Fruit fly (Drosophila melanogaster) whole organism, embryonic: ENCODE measurements around the gene CG10324.
A peak's percentile ranks its signal among the peaks of the same experiment; 100 is the strongest.

Source experiments
- Asciz ChIP-seq: fragments of 200-800 bp; sonication (Bioruptor generic); optimal IDR thresholded peaks from 2 replicates; lab custom pipeline; 2017; ENCODE audit warnings: missing biosample characterization, mild to moderate bottlenecking, missing genetic modification characterization, missing genetic modification reagents
- Atf6 ChIP-seq: fragments of 200-800 bp; sonication (Bioruptor generic); IDR thresholded peaks from 2 replicates; pipeline ENCODE4 v1.3.6; 2022; ENCODE audit warnings: missing biosample characterization, missing genetic modification characterization
- CG10147 ChIP-seq: fragments of 200-800 bp; sonication (Bioruptor generic); optimal IDR thresholded peaks from 2 replicates; lab custom pipeline; 2019; ENCODE audit warnings: missing biosample characterization, mild to moderate bottlenecking, missing genetic modification characterization, moderate library complexity
- CG11247 ChIP-seq: fragments of 200-800 bp; sonication (Bioruptor generic); IDR thresholded peaks from 2 replicates; pipeline ENCODE4 v1.3.6; 2022; ENCODE audit warnings: missing biosample characterization, missing genetic modification characterization
- CG12155 ChIP-seq: fragments of 200-800 bp; sonication (Bioruptor generic); optimal IDR thresholded peaks from 3 replicates; lab custom pipeline; 2016; ENCODE audit warnings: missing biosample characterization, missing genetic modification characterization
- CG12659 ChIP-seq: fragments of 200-800 bp; sonication (Bioruptor generic); optimal IDR thresholded peaks from 3 replicates; lab custom pipeline; 2017; ENCODE audit warnings: mild to moderate bottlenecking, missing biosample characterization, missing genetic modification reagents, missing genetic modification characterization
- CG13287 ChIP-seq: fragments of 200-800 bp; sonication (Bioruptor generic); IDR thresholded peaks from 2 replicates; pipeline ENCODE4 v1.3.6; 2022; ENCODE audit warnings: missing biosample characterization, missing genetic modification characterization; ENCODE audit not compliant: partially characterized antibody
- CG13296 ChIP-seq: fragments of 200-800 bp; sonication (Bioruptor generic); optimal IDR thresholded peaks from 3 replicates; lab custom pipeline; 2018; ENCODE audit warnings: missing biosample characterization, mild to moderate bottlenecking, missing genetic modification characterization
- CG18262 ChIP-seq: fragments of 200-800 bp; optimal IDR thresholded peaks from 3 replicates; lab custom pipeline; 2019; ENCODE audit warnings: missing biosample characterization, mild to moderate bottlenecking, missing genetic modification characterization, moderate library complexity
- CG2129 ChIP-seq: fragments of 200-800 bp; sonication (Bioruptor generic); IDR thresholded peaks from 2 replicates; pipeline ENCODE4 v1.3.6; 2022; ENCODE audit warnings: missing biosample characterization, missing genetic modification characterization; ENCODE audit not compliant: partially characterized antibody
- CG31441 ChIP-seq: fragments of 200-800 bp; sonication (Bioruptor generic); IDR thresholded peaks from 2 replicates; pipeline ENCODE4 v1.3.6; 2022; ENCODE audit warnings: missing biosample characterization, missing genetic modification characterization
- CG32772 ChIP-seq: fragments of 200-800 bp; sonication (Bioruptor generic); IDR thresholded peaks from 2 replicates; pipeline ENCODE4 v1.3.6; 2022; ENCODE audit warnings: missing biosample characterization, missing genetic modification characterization
- CG3847 ChIP-seq: fragments of 200-800 bp; sonication (Bioruptor generic); IDR thresholded peaks from 2 replicates; pipeline ENCODE4 v1.3.6; 2022; ENCODE audit warnings: missing biosample characterization, missing genetic modification characterization
- CG3995 ChIP-seq: fragments of 200-800 bp; sonication (Bioruptor generic); optimal IDR thresholded peaks from 3 replicates; lab custom pipeline; 2016; ENCODE audit warnings: missing biosample characterization, missing genetic modification characterization
- CG4360 ChIP-seq: fragments of 200-800 bp; sonication (Bioruptor generic); IDR thresholded peaks from 2 replicates; pipeline ENCODE4 v1.3.6; 2022; ENCODE audit warnings: missing biosample characterization, missing genetic modification characterization
- CG6272 ChIP-seq: fragments of 200-800 bp; sonication (Bioruptor generic); IDR thresholded peaks from 2 replicates; pipeline ENCODE4 v1.3.6; 2022; ENCODE audit warnings: missing biosample characterization, missing genetic modification characterization
- CG8359 ChIP-seq: fragments of 200-800 bp; sonication (Bioruptor generic); optimal IDR thresholded peaks from 2 replicates; lab custom pipeline; 2017; ENCODE audit warnings: missing biosample characterization, mild to moderate bottlenecking, missing genetic modification characterization, borderline replicate concordance
- CG8478 ChIP-seq: fragments of >200 bp; optimal IDR thresholded peaks from 2 replicates; lab custom pipeline; 2018
- CG9609 ChIP-seq: fragments of 200-800 bp; sonication (Bioruptor generic); optimal IDR thresholded peaks from 3 replicates; lab custom pipeline; 2016; ENCODE audit warnings: missing biosample characterization, missing genetic modification characterization
- CkIIα-i1 ChIP-seq: fragments of 200-800 bp; sonication (Bioruptor generic); IDR thresholded peaks from 2 replicates; pipeline ENCODE4 v1.3.6; 2022; ENCODE audit warnings: missing biosample characterization, missing genetic modification characterization
- Ets65A ChIP-seq: fragments of 200-800 bp; sonication (Bioruptor generic); peaks from one replicate; lab custom pipeline; 2016; ENCODE audit warnings: missing biosample characterization, missing genetic modification characterization
- Fer1 ChIP-seq: fragments of 200-800 bp; sonication (Bioruptor generic); optimal IDR thresholded peaks from 2 replicates; lab custom pipeline; 2017; ENCODE audit warnings: missing biosample characterization, mild to moderate bottlenecking, missing genetic modification characterization
- HmgZ ChIP-seq: fragments of 200-800 bp; sonication (Bioruptor generic); optimal IDR thresholded peaks from 2 replicates; lab custom pipeline; 2018; ENCODE audit warnings: missing biosample characterization, mild to moderate bottlenecking, missing genetic modification characterization
- Hmx ChIP-seq: fragments of 200-800 bp; sonication (Bioruptor generic); optimal IDR thresholded peaks from 2 replicates; lab custom pipeline; 2016; ENCODE audit warnings: missing biosample characterization, missing genetic modification characterization
- Hr3 ChIP-seq: fragments of 200-800 bp; sonication (Bioruptor generic); optimal IDR thresholded peaks from 3 replicates; lab custom pipeline; 2016; ENCODE audit warnings: missing biosample characterization, missing genetic modification characterization
- Kr ChIP-seq: fragments of 200-800 bp; sonication (Bioruptor generic); optimal IDR thresholded peaks from 2 replicates; lab custom pipeline; 2017; ENCODE audit warnings: missing biosample characterization, mild to moderate bottlenecking, missing genetic modification characterization
- Max ChIP-seq: fragments of 200-800 bp; sonication (Bioruptor generic); optimal IDR thresholded peaks from 2 replicates; lab custom pipeline; 2016; ENCODE audit warnings: missing biosample characterization, mild to moderate bottlenecking, missing genetic modification characterization
- Myb ChIP-seq: fragments of 200-800 bp; sonication (Bioruptor generic); optimal IDR thresholded peaks from 2 replicates; lab custom pipeline; 2016; ENCODE audit warnings: missing biosample characterization, missing genetic modification characterization
- NFAT ChIP-seq: fragments of 200-800 bp; sonication (Bioruptor generic); IDR thresholded peaks from 2 replicates; pipeline ENCODE4 v1.3.6; 2022; ENCODE audit warnings: missing biosample characterization, missing genetic modification characterization
- NfI ChIP-seq: fragments of 200-800 bp; sonication (Bioruptor generic); optimal IDR thresholded peaks from 3 replicates; lab custom pipeline; 2018; ENCODE audit warnings: missing biosample characterization, mild to moderate bottlenecking, missing genetic modification characterization, moderate library complexity
- Opbp ChIP-seq: fragments of 200-800 bp; sonication (Bioruptor generic); IDR thresholded peaks from 3 replicates; pipeline ENCODE4 v1.3.6; 2022; ENCODE audit warnings: missing biosample characterization, missing genetic modification characterization; ENCODE audit not compliant: partially characterized antibody
- PHDP ChIP-seq: fragments of 200-800 bp; sonication (Bioruptor generic); optimal IDR thresholded peaks from 3 replicates; lab custom pipeline; 2018; ENCODE audit warnings: missing biosample characterization, mild to moderate bottlenecking, missing genetic modification characterization, moderate library complexity
- Scr ChIP-seq: fragments of 200-800 bp; sonication (Bioruptor generic); IDR thresholded peaks from 2 replicates; pipeline ENCODE4 v1.3.6; 2022; ENCODE audit warnings: missing biosample characterization, missing genetic modification characterization; ENCODE audit not compliant: partially characterized antibody
- Six4 ChIP-seq: fragments of 200-800 bp; sonication (Bioruptor generic); optimal IDR thresholded peaks from 2 replicates; lab custom pipeline; 2016; ENCODE audit warnings: missing biosample characterization, missing genetic modification characterization
- ase ChIP-seq: fragments of 200-800 bp; sonication (Bioruptor generic); IDR thresholded peaks from 3 replicates; pipeline ENCODE4 v1.3.6; 2022; ENCODE audit warnings: missing biosample characterization, missing genetic modification characterization
- chif ChIP-seq, 2 experiments: fragments of 200-800 bp; sonication (Bioruptor generic); optimal IDR thresholded peaks; 3 replicates each; lab custom pipeline; 2016; ENCODE audit warnings: missing biosample characterization in 2 of 2, missing genetic modification characterization in 2 of 2
- ewg ChIP-seq: fragments of 200-800 bp; sonication (Bioruptor generic); optimal IDR thresholded peaks from 3 replicates; lab custom pipeline; 2017; ENCODE audit warnings: mild to moderate bottlenecking, missing biosample characterization, missing genetic modification reagents, missing genetic modification characterization
- eyg ChIP-seq: fragments of 200-800 bp; sonication (Bioruptor generic); optimal IDR thresholded peaks from 3 replicates; lab custom pipeline; 2016; ENCODE audit warnings: missing biosample characterization, missing genetic modification characterization
- jumu ChIP-seq: fragments of 200-800 bp; sonication (Bioruptor generic); optimal IDR thresholded peaks from 3 replicates; lab custom pipeline; 2016; ENCODE audit warnings: missing biosample characterization, missing genetic modification characterization
- mam ChIP-seq: fragments of 200-800 bp; sonication (Bioruptor generic); optimal IDR thresholded peaks from 3 replicates; lab custom pipeline; 2016; ENCODE audit warnings: missing biosample characterization, missing genetic modification characterization
- psq ChIP-seq: fragments of 200-800 bp; sonication (Bioruptor generic); optimal IDR thresholded peaks from 2 replicates; lab custom pipeline; 2017; ENCODE audit warnings: missing biosample characterization, missing genetic modification characterization
- pzg ChIP-seq: fragments of 200-800 bp; sonication (Bioruptor generic); optimal IDR thresholded peaks from 3 replicates; lab custom pipeline; 2018; ENCODE audit warnings: missing biosample characterization, mild to moderate bottlenecking, missing genetic modification characterization, moderate library complexity
- run ChIP-seq: fragments of 200-800 bp; sonication (Bioruptor generic); optimal IDR thresholded peaks from 3 replicates; lab custom pipeline; 2018; ENCODE audit warnings: missing biosample characterization, mild to moderate bottlenecking, missing genetic modification characterization
- sna ChIP-seq: fragments of 200-800 bp; sonication (Bioruptor generic); IDR thresholded peaks from 2 replicates; pipeline ENCODE4 v1.3.6; 2022; ENCODE audit warnings: missing biosample characterization, missing genetic modification characterization; ENCODE audit not compliant: partially characterized antibody
- sqz ChIP-seq: fragments of 200-800 bp; sonication (Bioruptor generic); optimal IDR thresholded peaks from 3 replicates; lab custom pipeline; 2018; ENCODE audit warnings: missing biosample characterization, mild to moderate bottlenecking, missing genetic modification characterization
- vfl ChIP-seq: fragments of 200-800 bp; sonication (Bioruptor generic); optimal IDR thresholded peaks from 2 replicates; lab custom pipeline; 2016; ENCODE audit warnings: missing biosample characterization, missing genetic modification characterization
- vvl ChIP-seq: fragments of 200-800 bp; sonication (Bioruptor generic); IDR thresholded peaks from 2 replicates; pipeline ENCODE4 v1.3.6; 2022; ENCODE audit warnings: missing biosample characterization, missing genetic modification characterization
- z ChIP-seq: fragments of 200-800 bp; sonication (Bioruptor generic); IDR thresholded peaks from 3 replicates; pipeline ENCODE4 v1.3.6; 2022; ENCODE audit warnings: missing biosample characterization, missing genetic modification characterization
- zen2 ChIP-seq: fragments of 200-800 bp; sonication (Bioruptor generic); IDR thresholded peaks from 3 replicates; pipeline ENCODE4 v1.3.6; 2022; ENCODE audit warnings: missing biosample characterization, missing genetic modification characterization; ENCODE audit not compliant: partially characterized antibody

Gene CG10324

DNA sequence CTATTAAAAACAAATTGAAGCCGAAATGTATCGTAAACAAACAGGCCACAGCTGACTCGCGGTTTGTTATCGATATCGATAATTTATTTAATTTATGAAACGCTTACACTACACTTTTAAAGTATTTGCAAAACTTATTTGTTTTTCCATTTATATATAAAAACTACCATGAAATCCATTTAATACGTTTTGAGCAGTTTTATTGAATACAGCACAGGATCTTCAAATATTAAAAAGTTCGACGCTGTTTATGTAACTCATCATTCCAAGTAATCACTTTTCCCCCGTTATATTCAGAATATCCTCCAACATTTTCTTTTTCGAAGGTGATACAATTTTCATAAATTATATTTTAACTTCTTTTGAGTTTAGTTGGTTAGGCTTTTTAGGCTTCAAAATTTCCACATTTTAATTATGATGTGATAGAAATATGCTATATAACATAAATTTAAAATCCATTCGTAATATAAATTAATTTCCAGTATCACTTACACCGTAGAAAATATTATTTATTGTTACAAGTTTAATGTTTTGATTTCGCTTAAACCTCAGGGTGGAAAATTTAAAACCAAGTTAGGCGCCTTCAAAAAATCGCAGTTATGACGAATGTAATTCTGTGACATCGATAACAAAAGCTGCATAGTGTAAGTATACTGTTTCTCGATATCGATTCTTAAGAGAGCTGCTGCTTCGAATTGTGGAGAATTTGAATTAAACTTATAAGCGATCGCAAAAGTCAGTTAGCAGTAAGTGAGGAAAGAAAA is at the start of gene CG10324, which contains the start of gene CCT3 (continued):
- peak; percentile 60; the same call in 1 of the 2 replicates for TF ChIP-seq CG11247 (GFP tag; lab: Robert Waterston, UW)
- TF ChIP-seq Hmx (GFP tag; lab: Kevin White, UChicago): peak; percentile 44
- peak; percentile 49; the same call in 1 of the 3 replicates for TF ChIP-seq zen2 (GFP tag; lab: Robert Waterston, UW)
- no peak for TF ChIP-seq sqz (GFP tag; lab: Kevin White, UChicago)
- no peak for TF ChIP-seq Asciz (GFP tag; lab: Kevin White, UChicago)
- peak; percentile 57; the same call in 2 of the 3 replicates for TF ChIP-seq Opbp (GFP tag; lab: Robert Waterston, UW)
- TF ChIP-seq CG9609: peak; percentile 44
- peak; percentile 53 for TF ChIP-seq Max
- TF ChIP-seq z: no peak
- TF ChIP-seq Fer1: peak; percentile 53
- peak; percentile 74 for TF ChIP-seq CG31441
- TF ChIP-seq ewg (GFP tag; lab: Kevin White, UChicago): no peak
- TF ChIP-seq Six4: peak; percentile 37
- no peak for TF ChIP-seq CG6272 (GFP tag; lab: Robert Waterston, UW)
- no peak for TF ChIP-seq Kr (GFP tag; lab: Kevin White, UChicago)
- peak; percentile 77 for TF ChIP-seq vvl (GFP tag; lab: Robert Waterston, UW)
- peak; percentile 75 for TF ChIP-seq PHDP (tag; lab: Kevin White, UChicago)
- peak; percentile 46 for TF ChIP-seq CG10147 (GFP tag; lab: Kevin White, UChicago)
- TF ChIP-seq run: no peak
- TF ChIP-seq CG13287 (GFP tag; lab: Robert Waterston, UW): peak; percentile 67
- peak; percentile 45 for TF ChIP-seq mam (GFP tag; lab: Kevin White, UChicago)
- peak; percentile 87 for TF ChIP-seq Ets65A (GFP tag; lab: Kevin White, UChicago)
- peak; percentile 61 for TF ChIP-seq CG12659 (GFP tag; lab: Kevin White, UChicago)
- peak; percentile 60 for TF ChIP-seq NFAT (GFP tag; lab: Robert Waterston, UW)
- peak; percentile 77 for TF ChIP-seq NfI (GFP tag; lab: Kevin White, UChicago)
- peak; percentile 62 for TF ChIP-seq Hr3 (GFP tag; lab: Kevin White, UChicago)
- no peak for TF ChIP-seq eyg (GFP tag; lab: Kevin White, UChicago)
- no peak for TF ChIP-seq CkIIα-i1 (GFP tag; lab: Robert Waterston, UW)
- peak; percentile 31 to 37 for TF ChIP-seq chif (GFP tag; optimal IDR thresholded peaks at IDR 0.05; lab: Kevin White, UChicago)
- no peak for TF ChIP-seq CG8478 (lab: Kevin White, UChicago)
- peak; percentile 75 for TF ChIP-seq CG13296 (GFP tag; lab: Kevin White, UChicago)
- no peak for TF ChIP-seq CG2129 (GFP tag; lab: Robert Waterston, UW)
- peak; percentile 78 for TF ChIP-seq CG18262
- peak; percentile 60 for TF ChIP-seq CG3847 (GFP tag; lab: Robert Waterston, UW)
- peak; percentile 71 for TF ChIP-seq Scr
- peak; percentile 22 for TF ChIP-seq vfl (GFP tag; lab: Kevin White, UChicago)
- TF ChIP-seq CG3995 (GFP tag; lab: Kevin White, UChicago): peak; percentile 98
- TF ChIP-seq ase: peak; percentile 34; the same call in 1 of the 3 replicates
- peak; percentile 38 for TF ChIP-seq HmgZ (tag; lab: Kevin White, UChicago)
- TF ChIP-seq Myb (GFP tag; lab: Kevin White, UChicago): no peak
- TF ChIP-seq CG4360: no peak
- TF ChIP-seq CG12155: peak; percentile 22
- TF ChIP-seq pzg: peak; percentile 37
- TF ChIP-seq sna (GFP tag; lab: Robert Waterston, UW): peak; percentile 66
- TF ChIP-seq jumu (GFP tag; lab: Kevin White, UChicago): peak; percentile 10
- peak; percentile 16 for TF ChIP-seq psq (GFP tag; lab: Kevin White, UChicago)
- TF ChIP-seq CG32772 (GFP tag; lab: Robert Waterston, UW): peak; percentile 47
- peak; percentile 64; the same call in 1 of the 2 replicates for TF ChIP-seq Atf6 (GFP tag; lab: Robert Waterston, UW)
- no peak for TF ChIP-seq CG8359 (GFP tag; lab: Kevin White, UChicago)
